Fruit fly (Drosophila melanogaster) whole organism, adult: ENCODE results near the gene CG32369.

Experiments used
- CG11617 ChIP-seq: fragments of 200-800 bp; sonication (Bioruptor generic); optimal IDR thresholded peaks from 2 replicates; lab custom pipeline; 2017; ENCODE audit warnings: mild to moderate bottlenecking, missing biosample characterization, missing genetic modification reagents, missing genetic modification characterization
- CG12768 ChIP-seq: fragments of 200-800 bp; sonication (Bioruptor generic); optimal IDR thresholded peaks from 2 replicates; lab custom pipeline; 2017; ENCODE audit warnings: missing biosample characterization, missing genetic modification characterization, mild to moderate bottlenecking, moderate library complexity, missing genetic modification reagents
- CG14711 ChIP-seq: fragments of 200-800 bp; sonication (Bioruptor generic); optimal IDR thresholded peaks from 2 replicates; lab custom pipeline; 2018; ENCODE audit warnings: missing biosample characterization, mild to moderate bottlenecking, missing genetic modification characterization, moderate library complexity
- CG1620 ChIP-seq: fragments of 200-800 bp; sonication (Bioruptor generic); optimal IDR thresholded peaks from 2 replicates; lab custom pipeline; 2016; ENCODE audit warnings: missing biosample characterization, missing genetic modification characterization
- CG33017 ChIP-seq: fragments of 200-800 bp; sonication (Bioruptor generic); optimal IDR thresholded peaks from 2 replicates; lab custom pipeline; 2018; ENCODE audit warnings: missing biosample characterization, mild to moderate bottlenecking, missing genetic modification characterization, moderate library complexity
- CG5204 ChIP-seq: fragments of 200-800 bp; sonication (Bioruptor generic); optimal IDR thresholded peaks from 2 replicates; lab custom pipeline; 2016; ENCODE audit warnings: missing biosample characterization, missing genetic modification characterization
- CG7045 ChIP-seq: fragments of 200-800 bp; sonication (Bioruptor generic); optimal IDR thresholded peaks from 2 replicates; lab custom pipeline; 2017; ENCODE audit warnings: missing biosample characterization, mild to moderate bottlenecking, missing genetic modification characterization
- CG7101 ChIP-seq: fragments of 200-800 bp; sonication (Bioruptor generic); optimal IDR thresholded peaks from 2 replicates; lab custom pipeline; 2018; ENCODE audit warnings: missing biosample characterization, mild to moderate bottlenecking, missing genetic modification characterization, moderate library complexity
- Clk ChIP-seq: fragments of 200-800 bp; sonication (Bioruptor generic); optimal IDR thresholded peaks from 2 replicates; lab custom pipeline; 2017; ENCODE audit warnings: missing biosample characterization, missing genetic modification characterization
- Crg-1 ChIP-seq: fragments of 200-800 bp; sonication (Bioruptor generic); optimal IDR thresholded peaks from 2 replicates; lab custom pipeline; 2016; ENCODE audit warnings: missing biosample characterization, missing genetic modification characterization
- Hr96 ChIP-seq: fragments of 200-800 bp; sonication (Bioruptor generic); optimal IDR thresholded peaks from 2 replicates; lab custom pipeline; 2016; ENCODE audit warnings: missing biosample characterization, missing genetic modification characterization
- Mnt ChIP-seq: fragments of 200-800 bp; sonication (Bioruptor generic); optimal IDR thresholded peaks from 2 replicates; lab custom pipeline; 2016; ENCODE audit warnings: missing biosample characterization, mild to moderate bottlenecking, missing genetic modification characterization
- bab1 ChIP-seq: fragments of 200-800 bp; sonication (Bioruptor generic); optimal IDR thresholded peaks from 3 replicates; lab custom pipeline; 2019; ENCODE audit warnings: missing biosample characterization, mild to moderate bottlenecking, missing genetic modification characterization, moderate library complexity
- cic ChIP-seq: fragments of 200-800 bp; sonication (Bioruptor generic); optimal IDR thresholded peaks from 2 replicates; lab custom pipeline; 2017; ENCODE audit warnings: missing biosample characterization, mild to moderate bottlenecking, missing genetic modification characterization, moderate library complexity
- cnc ChIP-seq, 2 experiments: fragments of >200 bp; optimal IDR thresholded peaks; 2 replicates each; lab custom pipeline; 2017
- kay ChIP-seq: fragments of 200-800 bp; sonication (Bioruptor generic); peaks from one replicate; lab custom pipeline; 2016; ENCODE audit warnings: missing biosample characterization, missing genetic modification characterization, borderline replicate concordance
- ovo ChIP-seq: fragments of 200-800 bp; sonication (Bioruptor generic); optimal IDR thresholded peaks from 2 replicates; lab custom pipeline; 2016; ENCODE audit warnings: missing biosample characterization, missing genetic modification characterization
- pad ChIP-seq: fragments of 200-800 bp; sonication (Bioruptor generic); optimal IDR thresholded peaks from 3 replicates; lab custom pipeline; 2017; ENCODE audit warnings: missing biosample characterization, missing genetic modification characterization, mild to moderate bottlenecking, moderate library complexity, missing genetic modification reagents
- tj ChIP-seq: fragments of 200-800 bp; sonication (Bioruptor generic); optimal IDR thresholded peaks from 3 replicates; lab custom pipeline; 2017; ENCODE audit warnings: missing biosample characterization, mild to moderate bottlenecking, missing genetic modification characterization, moderate library complexity
- toe ChIP-seq: fragments of 200-800 bp; sonication (Bioruptor generic); optimal IDR thresholded peaks from 2 replicates; lab custom pipeline; 2016; ENCODE audit warnings: missing biosample characterization, missing genetic modification characterization

The CG32369 gene

dm6 chr3L:7804406-7805327 lies 5.0 kb downstream of the CG32369 start:
- TF ChIP-seq Clk (GFP tag; lab: Kevin White, UChicago) (no peak), kay (GFP tag; lab: Kevin White, UChicago) (peak; percentile 73), pad (GFP tag; lab: Kevin White, UChicago) (no peak), tj (peak; percentile 18)

DNA sequence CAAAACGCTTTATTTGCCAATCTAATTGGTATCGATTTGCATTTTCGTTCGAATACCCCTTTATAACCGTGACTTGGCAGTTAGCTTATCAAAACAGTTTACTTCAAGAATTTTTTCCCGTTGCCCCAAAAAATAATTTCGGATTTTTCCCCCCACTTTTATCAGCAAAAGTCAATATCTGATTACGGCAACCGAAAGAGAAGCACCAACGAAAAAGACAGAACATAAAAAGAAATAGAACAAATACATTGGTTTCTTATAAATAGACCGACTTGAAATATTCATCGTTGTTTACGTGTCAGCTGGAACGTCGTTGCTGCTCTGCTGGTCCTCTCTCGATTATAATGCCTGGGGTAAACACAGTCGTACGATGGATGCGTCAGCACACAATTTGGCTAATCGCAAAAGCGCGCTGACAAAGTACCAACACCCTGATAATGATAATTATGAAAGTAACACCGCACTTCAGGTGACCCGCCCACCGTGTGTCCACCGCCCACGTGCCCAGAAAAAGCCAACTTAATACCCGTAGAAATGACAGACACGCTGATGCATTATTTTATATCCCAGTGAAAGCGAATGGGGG lies 8.2 kb downstream of the CG32369 start:
- TF ChIP-seq CG33017 (no peak), kay (GFP tag; lab: Kevin White, UChicago) (peak; percentile 58), cic (GFP tag; lab: Kevin White, UChicago) (peak; percentile 51), CG14711 (tag; lab: Kevin White, UChicago) (no peak)

DNA sequence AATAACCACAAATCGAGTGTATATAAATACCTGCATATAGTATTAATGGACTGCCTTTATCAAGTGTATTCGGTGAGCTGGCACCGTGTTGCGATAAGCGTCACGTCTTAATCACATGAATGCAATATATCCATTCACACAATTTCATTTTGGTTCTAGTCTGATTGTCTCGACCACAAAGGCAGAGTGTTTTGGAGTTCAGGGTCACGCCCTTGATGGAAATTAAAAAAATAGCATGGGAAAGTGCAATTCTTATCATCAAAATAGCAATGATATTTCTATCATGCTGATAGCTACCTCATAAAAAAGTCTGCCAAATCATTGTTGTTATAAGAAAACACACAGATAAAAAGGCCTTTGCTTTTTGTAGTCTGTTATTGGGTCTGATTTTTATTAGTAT lies 16.9 kb downstream of the CG32369 start:
- TF ChIP-seq ovo (GFP tag; lab: Kevin White, UChicago): no peak
- TF ChIP-seq cic (GFP tag; lab: Kevin White, UChicago): peak; percentile 77
- TF ChIP-seq CG12768 (GFP tag; lab: Kevin White, UChicago): no peak
- no peak for TF ChIP-seq CG1620 (GFP tag; lab: Kevin White, UChicago)
- peak; percentile 56 for TF ChIP-seq kay (GFP tag; lab: Kevin White, UChicago)
- TF ChIP-seq CG7101 (tag; lab: Kevin White, UChicago): no peak
- no peak for TF ChIP-seq Hr96 (GFP tag; lab: Kevin White, UChicago)

dm6 chr3L:7792249-7792648 lies 17.4 kb downstream of the CG32369 start:
- TF ChIP-seq kay (GFP tag; lab: Kevin White, UChicago) (peak; percentile 23), CG12768 (GFP tag; lab: Kevin White, UChicago) (no peak), Hr96 (GFP tag; lab: Kevin White, UChicago) (no peak), ovo (GFP tag; lab: Kevin White, UChicago) (no peak), Mnt (GFP tag; lab: Kevin White, UChicago) (no peak), CG14711 (tag; lab: Kevin White, UChicago) (peak; percentile 44), Clk (GFP tag; lab: Kevin White, UChicago) (no peak), CG7045 (GFP tag; lab: Kevin White, UChicago) (no peak), cic (GFP tag; lab: Kevin White, UChicago) (no peak), bab1 (GFP tag; lab: Kevin White, UChicago) (no peak), pad (GFP tag; lab: Kevin White, UChicago) (no peak), toe (no peak), CG1620 (GFP tag; lab: Kevin White, UChicago) (no peak), CG7101 (tag; lab: Kevin White, UChicago) (no peak), cnc (optimal IDR thresholded peaks at IDR 0.05; lab: Kevin White, UChicago) (no peak), tj (peak; percentile 69), CG11617 (no peak), Crg-1 (no peak), CG5204 (GFP tag; lab: Kevin White, UChicago) (no peak), CG33017 (no peak)

- TF ChIP-seq cnc (optimal IDR thresholded peaks at IDR 0.05; lab: Kevin White, UChicago): no peak
- TF ChIP-seq pad (GFP tag; lab: Kevin White, UChicago): peak; percentile 27
- no peak for TF ChIP-seq Clk (GFP tag; lab: Kevin White, UChicago)
- peak; percentile 82 for TF ChIP-seq CG12768 (GFP tag; lab: Kevin White, UChicago)
- peak; percentile 9 for TF ChIP-seq CG7101 (tag; lab: Kevin White, UChicago)
- TF ChIP-seq CG14711 (tag; lab: Kevin White, UChicago): no peak
- no peak for TF ChIP-seq toe
- no peak for TF ChIP-seq bab1 (GFP tag; lab: Kevin White, UChicago)
- TF ChIP-seq ovo (GFP tag; lab: Kevin White, UChicago): no peak
- no peak for TF ChIP-seq CG1620 (GFP tag; lab: Kevin White, UChicago)
- TF ChIP-seq CG11617: no peak
- no peak for TF ChIP-seq CG33017
- no peak for TF ChIP-seq kay (GFP tag; lab: Kevin White, UChicago)
- no peak for TF ChIP-seq CG5204 (GFP tag; lab: Kevin White, UChicago)
- peak; percentile 77 for TF ChIP-seq cic (GFP tag; lab: Kevin White, UChicago)
These were observed 19.4 kb downstream of the CG32369 start for dm6 chr3L:7790224-7790623.

dm6 chr3L:7787788-7788406 lies 21.7 kb downstream of the CG32369 start:
- TF ChIP-seq Crg-1: no peak
- no peak for TF ChIP-seq bab1 (GFP tag; lab: Kevin White, UChicago)
- TF ChIP-seq tj: peak; percentile 55
